Worm (Caenorhabditis elegans): ENCODE measurements around the gene srlf-22.

Gene srlf-22

ce11 chrV:915716-916115 is 24.8 kb downstream of the srlf-22 start:
- TF ChIP-seq K11D2.4 (GFP tag; IDR thresholded peaks at IDR 0.05) (no peak), egrh-3 (GFP tag; IDR thresholded peaks at IDR 0.05) (no peak), efl-1 (GFP tag; optimal IDR thresholded peaks at IDR 0.05) (no peak), F37B4.10 (GFP tag; IDR thresholded peaks at IDR 0.05) (peak; percentile 92; the same call in 1 of the 2 replicates)

- no peak for TF ChIP-seq nfya-2 (GFP tag; IDR thresholded peaks at IDR 0.05)
- TF ChIP-seq atf-7 (tag; optimal IDR thresholded peaks at IDR 0.05): no peak
- no peak for TF ChIP-seq tbp1 (GFP tag; optimal IDR thresholded peaks at IDR 0.05)
- TF ChIP-seq ztf-6 (GFP tag; IDR thresholded peaks at IDR 0.05): no peak
- TF ChIP-seq zfh-2 (GFP tag; conservative IDR thresholded peaks at IDR 0.05): no peak
- no peak for TF ChIP-seq D2030.7 (GFP tag; IDR thresholded peaks at IDR 0.05)
- TF ChIP-seq athp-1 (tag; optimal IDR thresholded peaks at IDR 0.05): no peak
- TF ChIP-seq ztf-3 (GFP tag; optimal IDR thresholded peaks at IDR 0.05): no peak
- TF ChIP-seq hrde-1 (tag; optimal IDR thresholded peaks at IDR 0.05; ENCODE audit: borderline replicate concordance): no peak
- no peak for TF ChIP-seq tlf-1 (GFP tag; optimal IDR thresholded peaks at IDR 0.05)
- TF ChIP-seq lin-40 (tag; optimal IDR thresholded peaks at IDR 0.05): no peak
- no peak for TF ChIP-seq ccch-3 (GFP tag; optimal IDR thresholded peaks at IDR 0.05)
- no peak for TF ChIP-seq ceh-100 (GFP tag; IDR thresholded peaks at IDR 0.05)
- TF ChIP-seq ama-1 (optimal IDR thresholded peaks at IDR 0.05): no peak
- TF ChIP-seq ama-1 (GFP tag; optimal IDR thresholded peaks at IDR 0.05): no peak
- TF ChIP-seq F52B5.7 (tag; optimal IDR thresholded peaks at IDR 0.05): no peak
- no peak for TF ChIP-seq Y67H2A.10 (GFP tag; conservative IDR thresholded peaks at IDR 0.05)
- TF ChIP-seq F55B11.4 (tag; optimal IDR thresholded peaks at IDR 0.05; ENCODE audit: borderline replicate concordance, insufficient read depth): no peak
- TF ChIP-seq T07F8.4 (tag; optimal IDR thresholded peaks at IDR 0.05): no peak
These were observed 26.6 kb downstream of the srlf-22 start, which contains the start of gene H24K24.2 for ce11 chrV:917488-917887. H24K24.2 (plus strand) TSS chrV:917788.

ce11 chrV:939341-939740 is 48.4 kb downstream of the srlf-22 start:
- TF ChIP-seq sea-2 (GFP tag; IDR thresholded peaks at IDR 0.05) (no peak), nfyb-1 (GFP tag; IDR thresholded peaks at IDR 0.05) (peak; percentile 48; the same call in 1 of the 2 replicates)
